Worm (Caenorhabditis elegans) whole organism, L2 larva: Measurements from ENCODE around the gene T02D1.8.

Experiments
- C34F6.9 ChIP-seq: fragments of 150-350 bp; optimal IDR thresholded peaks from 2 replicates; lab custom pipeline; 2014; ENCODE audit warnings: missing biosample characterization, missing genetic modification characterization
- F13H6.1 ChIP-seq: sonication (generic microtip); optimal IDR thresholded peaks from 2 replicates; lab custom pipeline; 2016; ENCODE audit warnings: missing genetic modification characterization, missing compliant biosample characterization
- Y55F3AM.14 ChIP-seq: fragments of 200-800 bp; sonication (Bioruptor generic); optimal IDR thresholded peaks from 2 replicates; lab custom pipeline; 2018; ENCODE audit warnings: mild to moderate bottlenecking, missing genetic modification characterization, missing compliant biosample characterization
- aly-2 ChIP-seq: fragments of 150-350 bp; optimal IDR thresholded peaks from 2 replicates; lab custom pipeline; 2014; ENCODE audit warnings: missing biosample characterization, missing genetic modification characterization
- ceh-16 ChIP-seq: fragments of 150-350 bp; optimal IDR thresholded peaks from 2 replicates; lab custom pipeline; 2014; ENCODE audit warnings: missing biosample characterization, missing genetic modification characterization
- ceh-82 ChIP-seq: fragments of 150-350 bp; optimal IDR thresholded peaks from 2 replicates; lab custom pipeline; 2014; ENCODE audit warnings: missing biosample characterization, missing genetic modification characterization
- crh-2 ChIP-seq: sonication (generic microtip); optimal IDR thresholded peaks from 2 replicates; lab custom pipeline; 2017; ENCODE audit warnings: missing biosample characterization, missing genetic modification characterization
- egl-27 ChIP-seq: sonication (generic microtip); optimal IDR thresholded peaks from 3 replicates; lab custom pipeline; 2017; ENCODE audit warnings: missing biosample characterization, missing genetic modification reagents, missing genetic modification characterization
- fos-1 ChIP-seq: fragments of 150-350 bp; optimal IDR thresholded peaks from 2 replicates; lab custom pipeline; 2014; ENCODE audit warnings: missing biosample characterization, missing genetic modification characterization
- lin-13 ChIP-seq: fragments of 150-350 bp; optimal IDR thresholded peaks from 2 replicates; lab custom pipeline; 2014; ENCODE audit warnings: missing biosample characterization, missing genetic modification reagents, missing genetic modification characterization
- lin-39 ChIP-seq: fragments of 150-350 bp; optimal IDR thresholded peaks from 2 replicates; lab custom pipeline; 2014; ENCODE audit warnings: missing biosample characterization, missing genetic modification reagents, missing genetic modification characterization
- lsy-2 ChIP-seq, 2 experiments: fragments of 150-350 bp in 1 of 2; sonication (generic microtip) in 1 of 2; optimal IDR thresholded peaks; 2 replicates each; lab custom pipeline; 2014 to 2017; ENCODE audit warnings: missing biosample characterization in 2 of 2, missing genetic modification characterization in 2 of 2
- mab-5 ChIP-seq: fragments of 150-350 bp; optimal IDR thresholded peaks from 2 replicates; lab custom pipeline; 2014; ENCODE audit warnings: missing biosample characterization, missing genetic modification characterization
- mbf-1 ChIP-seq: sonication (generic microtip); optimal IDR thresholded peaks from 2 replicates; lab custom pipeline; 2017; ENCODE audit warnings: missing biosample characterization, missing genetic modification characterization
- mdl-1 ChIP-seq, 2 experiments: fragments of 150-350 bp in 1 of 2; sonication (generic microtip) in 1 of 2; optimal IDR thresholded peaks; 2 replicates each; lab custom pipeline; 2017; ENCODE audit warnings: missing biosample characterization in 2 of 2, missing genetic modification characterization in 2 of 2
- nhr-10 ChIP-seq: sonication (generic microtip); optimal IDR thresholded peaks from 2 replicates; lab custom pipeline; 2017; ENCODE audit warnings: missing biosample characterization, missing genetic modification characterization
- nhr-11 ChIP-seq: fragments of 150-350 bp; optimal IDR thresholded peaks from 2 replicates; lab custom pipeline; 2014; ENCODE audit warnings: missing biosample characterization, missing genetic modification characterization
- nhr-129 ChIP-seq: fragments of 150-350 bp; optimal IDR thresholded peaks from 2 replicates; lab custom pipeline; 2014; ENCODE audit warnings: missing biosample characterization, missing genetic modification characterization
- nhr-21 ChIP-seq: fragments of 150-350 bp; optimal IDR thresholded peaks from 2 replicates; lab custom pipeline; 2014; ENCODE audit warnings: missing biosample characterization, missing genetic modification characterization
- nhr-237 ChIP-seq: fragments of 150-350 bp; optimal IDR thresholded peaks from 2 replicates; lab custom pipeline; 2014; ENCODE audit warnings: missing biosample characterization, missing genetic modification characterization
- nhr-25 ChIP-seq: fragments of 150-350 bp; sonication (generic microtip); optimal IDR thresholded peaks from 3 replicates; lab custom pipeline; 2014; ENCODE audit warnings: missing biosample characterization, missing genetic modification characterization
- nhr-6 ChIP-seq: fragments of 150-350 bp; optimal IDR thresholded peaks from 2 replicates; lab custom pipeline; 2014; ENCODE audit warnings: missing biosample characterization, missing genetic modification characterization
- nhr-77 ChIP-seq: fragments of 150-350 bp; optimal IDR thresholded peaks from 2 replicates; lab custom pipeline; 2014; ENCODE audit warnings: missing biosample characterization, missing genetic modification characterization
- peb-1 ChIP-seq: fragments of 150-350 bp; optimal IDR thresholded peaks from 2 replicates; lab custom pipeline; 2014; ENCODE audit warnings: missing biosample characterization, missing genetic modification characterization
- skn-1 ChIP-seq: sonication (generic microtip); optimal IDR thresholded peaks from 2 replicates; lab custom pipeline; 2017; ENCODE audit warnings: missing biosample characterization, missing genetic modification characterization
- sma-9 ChIP-seq, 2 experiments: fragments of 150-350 bp in 1 of 2; sonication (generic microtip) in 1 of 2; optimal IDR thresholded peaks; 2 replicates each; lab custom pipeline; 2014 to 2016; ENCODE audit warnings: missing genetic modification characterization in 2 of 2, mild to moderate bottlenecking in 1 of 2, missing biosample characterization in 1 of 2, missing compliant biosample characterization in 1 of 2, missing genetic modification reagents in 1 of 2, moderate library complexity in 1 of 2
- unc-55 ChIP-seq: fragments of 150-350 bp; sonication (generic microtip); optimal IDR thresholded peaks from 3 replicates; lab custom pipeline; 2014; ENCODE audit warnings: missing biosample characterization, missing genetic modification reagents, missing genetic modification characterization
- unc-62 ChIP-seq: fragments of 150-350 bp; optimal IDR thresholded peaks from 2 replicates; lab custom pipeline; 2014; ENCODE audit warnings: missing biosample characterization, missing genetic modification reagents, missing genetic modification characterization
- ztf-11 ChIP-seq: sonication (generic microtip); optimal IDR thresholded peaks from 2 replicates; lab custom pipeline; 2017; ENCODE audit warnings: missing biosample characterization, missing genetic modification characterization
- ztf-4 ChIP-seq: fragments of 150-350 bp; optimal IDR thresholded peaks from 2 replicates; lab custom pipeline; 2014; ENCODE audit warnings: missing biosample characterization, missing genetic modification characterization

T02D1.8 gene

ce11 chrIV:17383046-17383445 lies 4.2 kb downstream of the T02D1.8 start, which contains the start of gene C30H6.12:
Gene C30H6.12 (plus strand): TSS chrIV:17383346.
- no peak for TF ChIP-seq nhr-11 (tag; lab: Kevin White, UChicago)
- no peak for TF ChIP-seq ztf-11 (tag; lab: Kevin White, UChicago)
- no peak for TF ChIP-seq peb-1 (tag; lab: Kevin White, UChicago)
- TF ChIP-seq skn-1 (tag; lab: Kevin White, UChicago), result no peak

ce11 chrIV:17382029-17382428 lies 5.3 kb downstream of the T02D1.8 start, which contains the start of gene C30H6.8:
Gene C30H6.8 (plus strand): TSS chrIV:17382329.
- TF ChIP-seq mab-5 (tag; lab: Kevin White, UChicago) (no peak), nhr-10 (tag; lab: Kevin White, UChicago) (no peak), nhr-21 (tag; lab: Kevin White, UChicago) (no peak), fos-1 (tag; lab: Kevin White, UChicago) (no peak), ztf-4 (tag; lab: Kevin White, UChicago) (no peak), ceh-16 (tag; lab: Kevin White, UChicago) (no peak), lin-39 (tag; lab: Kevin White, UChicago) (no peak), crh-2 (tag; lab: Kevin White, UChicago) (no peak), unc-62 (GFP tag; lab: Kevin White, UChicago) (no peak), Y55F3AM.14 (no peak), unc-55 (GFP tag; lab: Kevin White, UChicago) (no peak), mdl-1 (tag; optimal IDR thresholded peaks at IDR 0.05; lab: Kevin White, UChicago) (no peak), nhr-25 (no peak), nhr-77 (no peak), nhr-11 (tag; lab: Kevin White, UChicago) (no peak), peb-1 (tag; lab: Kevin White, UChicago) (no peak), ceh-82 (tag; lab: Kevin White, UChicago) (no peak), mbf-1 (no peak), aly-2 (tag; lab: Kevin White, UChicago) (no peak), nhr-6 (tag; lab: Kevin White, UChicago) (no peak)

ce11 chrIV:17380061-17380680 lies 7.1 kb downstream of the T02D1.8 start, which contains the start of the genes C30H6.9 and dlat-2:
Gene C30H6.9 (minus strand): TSS chrIV:17380170.
Gene dlat-2 (plus strand): TSS chrIV:17380626.
- TF ChIP-seq fos-1 (tag; lab: Kevin White, UChicago) (peak; percentile 11), nhr-77 (no peak), C34F6.9 (tag; lab: Kevin White, UChicago) (peak; percentile 60), lsy-2 (tag; optimal IDR thresholded peaks at IDR 0.05; lab: Kevin White, UChicago) (peak in 1 of 2 experiments; percentile 40), nhr-129 (peak; percentile 20), Y55F3AM.14 (no peak), lin-13 (GFP tag; lab: Kevin White, UChicago) (peak; percentile 11), unc-55 (GFP tag; lab: Kevin White, UChicago) (peak; percentile 60)

ce11 chrIV:17376127-17376526 lies 11.2 kb downstream of the T02D1.8 start, which contains the start of gene haf-1:
Gene haf-1 (plus strand): TSS chrIV:17376427.
- no peak for TF ChIP-seq lsy-2 (tag; optimal IDR thresholded peaks at IDR 0.05; lab: Kevin White, UChicago)

ce11 chrIV:17371469-17371868 lies 15.8 kb downstream of the T02D1.8 start, which contains the start of gene C30H6.5:
Gene C30H6.5 (plus strand): TSS chrIV:17371769.
- TF ChIP-seq nhr-21 (tag; lab: Kevin White, UChicago) (no peak), lsy-2 (tag; optimal IDR thresholded peaks at IDR 0.05; lab: Kevin White, UChicago) (no peak), C34F6.9 (tag; lab: Kevin White, UChicago) (no peak), nhr-11 (tag; lab: Kevin White, UChicago) (no peak)
- TF ChIP-seq, all 48 proteins: peak for 0

ce11 chrIV:17368292-17368691 lies 19.0 kb downstream of the T02D1.8 start, which contains the start of gene trh-1:
Gene trh-1 (plus strand): TSS chrIV:17368592.
- no peak for TF ChIP-seq F13H6.1 (tag; lab: Kevin White, UChicago)
- TF ChIP-seq sma-9 (GFP tag; optimal IDR thresholded peaks at IDR 0.05; lab: Kevin White, UChicago), result no peak
- TF ChIP-seq sma-9 (tag; optimal IDR thresholded peaks at IDR 0.05; lab: Kevin White, UChicago), result no peak
- no peak for TF ChIP-seq ceh-16 (tag; lab: Kevin White, UChicago)
- TF ChIP-seq lin-13 (GFP tag; lab: Kevin White, UChicago), result no peak
- TF ChIP-seq fos-1 (tag; lab: Kevin White, UChicago), result no peak
- no peak for TF ChIP-seq nhr-237 (tag; lab: Kevin White, UChicago)
- no peak for TF ChIP-seq egl-27 (tag; lab: Kevin White, UChicago)
